Worm (Caenorhabditis elegans): ENCODE measurements around the gene sre-6.

sre-6 gene

ce11 chrV:10762695-10763094 is at the start of gene sre-6:
Gene sre-6 (minus strand): TSS chrV:10762795.
- no peak for TF ChIP-seq nhr-19 (GFP tag; conservative IDR thresholded peaks at IDR 0.05)
- no peak for TF ChIP-seq efl-1 (optimal IDR thresholded peaks at IDR 0.05)
- peak in 1 of 2 experiments; percentile 8 for TF ChIP-seq efl-1 (GFP tag; optimal IDR thresholded peaks at IDR 0.05 in 1 of 2)
- TF ChIP-seq lsy-2 (tag; optimal IDR thresholded peaks at IDR 0.05), result no peak
- peak; percentile 26 for TF ChIP-seq elt-2 (tag; optimal IDR thresholded peaks at IDR 0.05)

- no peak for TF ChIP-seq elt-3 (tag; optimal IDR thresholded peaks at IDR 0.05)
- TF ChIP-seq ceh-8 (GFP tag; optimal IDR thresholded peaks at IDR 0.05), result no peak
- no peak for TF ChIP-seq snpc-4 (tag; optimal IDR thresholded peaks at IDR 0.05)
- no peak for TF ChIP-seq ama-1 (optimal IDR thresholded peaks at IDR 0.05)
- TF ChIP-seq rnt-1 (tag; optimal IDR thresholded peaks at IDR 0.05), result no peak
- no peak for TF ChIP-seq ceh-90 (tag; optimal IDR thresholded peaks at IDR 0.05)
- TF ChIP-seq ceh-88 (GFP tag; IDR thresholded peaks at IDR 0.05), result no peak
- no peak for TF ChIP-seq mab-9 (GFP tag; IDR thresholded peaks at IDR 0.05)
- TF ChIP-seq ceh-63 (GFP tag; optimal IDR thresholded peaks at IDR 0.05), result no peak
- no peak for TF ChIP-seq fkh-8 (tag; optimal IDR thresholded peaks at IDR 0.05)
- TF ChIP-seq lin-13 (GFP tag; optimal IDR thresholded peaks at IDR 0.05), result no peak
- TF ChIP-seq lsy-2 (tag; optimal IDR thresholded peaks at IDR 0.05), result no peak
- no peak for TF ChIP-seq aly-2 (tag; optimal IDR thresholded peaks at IDR 0.05)
- TF ChIP-seq irx-1 (tag; optimal IDR thresholded peaks at IDR 0.05), result no peak
- no peak for TF ChIP-seq unc-86 (tag; optimal IDR thresholded peaks at IDR 0.05)
- no peak for TF ChIP-seq lin-14 (GFP tag; optimal IDR thresholded peaks at IDR 0.05)
- TF ChIP-seq mdl-1 (tag; optimal IDR thresholded peaks at IDR 0.05), result no peak
- no peak for TF ChIP-seq C04F5.9 (tag; optimal IDR thresholded peaks at IDR 0.05)
- TF ChIP-seq egl-13 (tag; optimal IDR thresholded peaks at IDR 0.05), result no peak
These were observed 49.2 kb upstream of the sre-6 start, which contains the start of gene C29A12.22 for ce11 chrV:10811763-10812162. Gene C29A12.22 (plus strand): TSS chrV:10812063.

ce11 chrV:10807862-10808327 is 45.3 kb upstream of the sre-6 start, which contains the start of gene plrg-1:
Gene plrg-1 (minus strand): TSS chrV:10807912.
- TF ChIP-seq mab-9 (GFP tag; IDR thresholded peaks at IDR 0.05) (peak; percentile 77), grh-1 (GFP tag; IDR thresholded peaks at IDR 0.05) (peak; percentile 75), lir-3 (tag; optimal IDR thresholded peaks at IDR 0.05; ENCODE audit: poor library complexity) (peak; percentile 83), lsy-2 (tag; optimal IDR thresholded peaks at IDR 0.05) (peak; percentile 83 to 86), hpl-2 (GFP tag; optimal IDR thresholded peaks at IDR 0.05) (peak; percentile 43), pax-3 (tag; optimal IDR thresholded peaks at IDR 0.05) (peak; percentile 74), blmp-1 (tag; optimal IDR thresholded peaks at IDR 0.05) (peak; percentile 74), aha-1 (tag; optimal IDR thresholded peaks at IDR 0.05) (peak; percentile 25), unc-62 (GFP tag; optimal IDR thresholded peaks at IDR 0.05) (no peak), efl-3 (GFP tag; optimal IDR thresholded peaks at IDR 0.05) (no peak), ces-1 (GFP tag; optimal IDR thresholded peaks at IDR 0.05) (peak; percentile 14), nhr-77 (tag; optimal IDR thresholded peaks at IDR 0.05) (peak; percentile 69), unc-130 (tag; optimal IDR thresholded peaks at IDR 0.05) (peak; percentile 97), pqm-1 (tag; optimal IDR thresholded peaks at IDR 0.05) (no peak), snu-23 (GFP tag; optimal IDR thresholded peaks at IDR 0.05) (peak; percentile 90), mdl-1 (tag; optimal IDR thresholded peaks at IDR 0.05) (peak in 1 of 2 experiments; percentile 78), nhr-12 (tag; optimal IDR thresholded peaks at IDR 0.05) (no peak), mep-1 (tag; optimal IDR thresholded peaks at IDR 0.05) (peak; percentile 91), C16A3.4 (tag; optimal IDR thresholded peaks at IDR 0.05) (peak; percentile 87), nhr-20 (tag; optimal IDR thresholded peaks at IDR 0.05) (peak; percentile 91), F16B12.6 (tag; optimal IDR thresholded peaks at IDR 0.05) (peak; percentile 50), irx-1 (tag; optimal IDR thresholded peaks at IDR 0.05) (peak; percentile 75), dsc-1 (tag; optimal IDR thresholded peaks at IDR 0.05) (peak; percentile 91), nhr-85 (tag) (peak; percentile 92), efl-1 (optimal IDR thresholded peaks at IDR 0.05) (peak; percentile 80 to 86), efl-1 (GFP tag; optimal IDR thresholded peaks at IDR 0.05 in 1 of 2) (peak; percentile 79 to 98), sox-4 (tag; optimal IDR thresholded peaks at IDR 0.05) (peak; percentile 38), fkh-8 (tag; optimal IDR thresholded peaks at IDR 0.05) (peak; percentile 72), elt-2 (tag; optimal IDR thresholded peaks at IDR 0.05) (peak; percentile 79), aly-2 (tag; optimal IDR thresholded peaks at IDR 0.05) (peak; percentile 51), elt-3 (tag; optimal IDR thresholded peaks at IDR 0.05) (peak in 3 of 6 experiments; percentile 7 to 68 (median 47)), ceh-82 (tag; optimal IDR thresholded peaks at IDR 0.05) (peak; percentile 69 to 89 (median 84)), fkh-4 (tag; optimal IDR thresholded peaks at IDR 0.05; ENCODE audit: borderline replicate concordance) (peak; percentile 45), alr-1 (tag; optimal IDR thresholded peaks at IDR 0.05; ENCODE audit: borderline replicate concordance) (no peak), nhr-237 (tag; optimal IDR thresholded peaks at IDR 0.05) (peak; percentile 57), ets-5 (GFP tag; IDR thresholded peaks at IDR 0.05) (no peak)
